Worm (Caenorhabditis elegans): ENCODE data around the gene ZK697.1.

ce11 chrV:1779136-1779535 lies 26.5 kb downstream of the ZK697.1 start, which contains the start of gene F36H9.4:
- no peak for TF ChIP-seq cog-1 (tag; optimal IDR thresholded peaks at IDR 0.05)
- TF ChIP-seq tab-1 (GFP tag; IDR thresholded peaks at IDR 0.05), result no peak
- TF ChIP-seq med-1 (GFP tag; optimal IDR thresholded peaks at IDR 0.05; ENCODE audit: insufficient read depth), result no peak
- TF ChIP-seq T22C8.4 (GFP tag; IDR thresholded peaks at IDR 0.05), result no peak
- no peak for TF ChIP-seq ref-1 (GFP tag; conservative IDR thresholded peaks at IDR 0.05)

All from whole organism, midembryonic.